Fruit fly (Drosophila melanogaster): ENCODE data around the gene CG13926.

Gene CG13926

DNA sequence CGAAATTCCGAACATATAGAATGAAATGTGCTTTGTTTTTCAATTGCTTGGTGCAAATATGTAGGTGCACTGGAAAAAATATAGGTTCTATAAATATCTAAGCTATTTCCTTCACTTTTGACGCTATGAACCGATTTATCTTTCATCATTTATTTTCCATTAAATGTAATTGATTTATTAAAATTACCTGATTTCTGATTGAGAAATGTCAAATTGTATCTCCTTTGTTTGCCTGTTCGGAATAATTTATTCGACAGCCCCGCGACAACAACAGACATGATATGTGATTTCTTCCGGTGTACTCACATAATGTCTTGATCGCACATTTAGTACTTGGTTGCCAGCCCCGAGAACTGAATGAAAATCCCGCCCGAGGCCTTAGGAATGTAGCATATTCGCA is 8.3 kb downstream of the CG13926 start (continued):
- TF ChIP-seq Dll (GFP tag; IDR thresholded peaks at IDR 0.05; ENCODE audit: partially characterized antibody): no peak
- TF ChIP-seq Dbx (GFP tag; IDR thresholded peaks at IDR 0.05): peak; percentile 79
- TF ChIP-seq CG18764 (GFP tag; optimal IDR thresholded peaks at IDR 0.05): no peak
- peak; percentile 74 for TF ChIP-seq dysf (GFP tag; IDR thresholded peaks at IDR 0.05)
- no peak for TF ChIP-seq CG15011 (GFP tag; optimal IDR thresholded peaks at IDR 0.05)
- peak; percentile 66 for TF ChIP-seq CG10147 (GFP tag; optimal IDR thresholded peaks at IDR 0.05)
- TF ChIP-seq CG12942 (GFP tag; optimal IDR thresholded peaks at IDR 0.05): no peak
- peak; percentile 72 for TF ChIP-seq CG2678 (tag; optimal IDR thresholded peaks at IDR 0.05)
- TF ChIP-seq sisA (GFP tag; IDR thresholded peaks at IDR 0.05): peak; percentile 24; the same call in 1 of the 2 replicates
- TF ChIP-seq CG18619 (GFP tag; optimal IDR thresholded peaks at IDR 0.05): peak; percentile 26
- TF ChIP-seq CG17328 (GFP tag; IDR thresholded peaks at IDR 0.05): 0 out of 2 replicates have a peak, but pooled peaks have one; percentile 20
- no peak for TF ChIP-seq fd64A (GFP tag; optimal IDR thresholded peaks at IDR 0.05)
- TF ChIP-seq CG30403 (GFP tag; optimal IDR thresholded peaks at IDR 0.05): peak; percentile 50
- TF ChIP-seq amos (GFP tag; IDR thresholded peaks at IDR 0.05; ENCODE audit: partially characterized antibody): no peak
- no peak for TF ChIP-seq Doc2 (GFP tag; IDR thresholded peaks at IDR 0.05)
- no peak for TF ChIP-seq Bdp1 (GFP tag; optimal IDR thresholded peaks at IDR 0.05)
- no peak for TF ChIP-seq pzg (GFP tag; optimal IDR thresholded peaks at IDR 0.05)
- TF ChIP-seq onecut (GFP tag; IDR thresholded peaks at IDR 0.05): no peak
- peak; percentile 62 for TF ChIP-seq CoRest (tag; optimal IDR thresholded peaks at IDR 0.05)
- no peak for TF ChIP-seq HLH3B (GFP tag; IDR thresholded peaks at IDR 0.05)
- no peak for TF ChIP-seq CG4854 (GFP tag; optimal IDR thresholded peaks at IDR 0.05)
- no peak for TF ChIP-seq CG3407 (GFP tag; optimal IDR thresholded peaks at IDR 0.05)
- TF ChIP-seq dmrt99B (tag; optimal IDR thresholded peaks at IDR 0.05): no peak
- no peak for TF ChIP-seq fru (optimal IDR thresholded peaks at IDR 0.05)
- no peak; the same call in 1 of the 2 replicates for TF ChIP-seq E2f1 (GFP tag; IDR thresholded peaks at IDR 0.05)
- no peak for TF ChIP-seq tin (GFP tag; optimal IDR thresholded peaks at IDR 0.05)
- TF ChIP-seq psq (GFP tag; optimal IDR thresholded peaks at IDR 0.05): no peak
- no peak for TF ChIP-seq da (GFP tag; optimal IDR thresholded peaks at IDR 0.05)
- no peak for TF ChIP-seq br (optimal IDR thresholded peaks at IDR 0.05)
- peak; percentile 49; the same call in 1 of the 3 replicates for TF ChIP-seq CG17361 (GFP tag; IDR thresholded peaks at IDR 0.05)
- no peak for TF ChIP-seq CG7745 (tag; optimal IDR thresholded peaks at IDR 0.05)
- TF ChIP-seq CG34376 (GFP tag; optimal IDR thresholded peaks at IDR 0.05): no peak
- TF ChIP-seq Dip3 (GFP tag; optimal IDR thresholded peaks at IDR 0.05): peak; percentile 46
- TF ChIP-seq CG17612 (GFP tag; IDR thresholded peaks at IDR 0.05): no peak
- no peak for TF ChIP-seq gro (GFP tag; optimal IDR thresholded peaks at IDR 0.05)
- peak; percentile 27; the same call in 1 of the 2 replicates for TF ChIP-seq ranshi (GFP tag; IDR thresholded peaks at IDR 0.05)
- peak; percentile 37; the same call in 1 of the 2 replicates for TF ChIP-seq H2.0 (GFP tag; IDR thresholded peaks at IDR 0.05)
- TF ChIP-seq phol (tag; optimal IDR thresholded peaks at IDR 0.05): peak; percentile 34
- TF ChIP-seq CG2712 (tag; optimal IDR thresholded peaks at IDR 0.05): peak; percentile 39
- TF ChIP-seq lola (GFP tag; optimal IDR thresholded peaks at IDR 0.05): no peak
- TF ChIP-seq Hr78 (GFP tag; optimal IDR thresholded peaks at IDR 0.05): no peak
- TF ChIP-seq D (optimal IDR thresholded peaks at IDR 0.05): no peak
- TF ChIP-seq D (GFP tag; optimal IDR thresholded peaks at IDR 0.05): no peak
- no peak for TF ChIP-seq bowl (GFP tag; IDR thresholded peaks at IDR 0.05)
- TF ChIP-seq HHEX (GFP tag; optimal IDR thresholded peaks at IDR 0.05): peak; percentile 34
- TF ChIP-seq Kr (GFP tag; optimal IDR thresholded peaks at IDR 0.05): no peak
- no peak for TF ChIP-seq CG32772 (GFP tag; IDR thresholded peaks at IDR 0.05)
- no peak for TF ChIP-seq pum (GFP tag; optimal IDR thresholded peaks at IDR 0.05)
- no peak for TF ChIP-seq odd (GFP tag; optimal IDR thresholded peaks at IDR 0.05)
- TF ChIP-seq wdn (GFP tag; IDR thresholded peaks at IDR 0.05): 0 out of 2 replicates have a peak, but pooled peaks have one; percentile 36
- TF ChIP-seq sens-2 (GFP tag; IDR thresholded peaks at IDR 0.05): no peak
- TF ChIP-seq CG17802 (tag; optimal IDR thresholded peaks at IDR 0.05): no peak
